Fruit fly (Drosophila melanogaster): ENCODE results near the gene ND-ACP.

Gene ND-ACP

DNA sequence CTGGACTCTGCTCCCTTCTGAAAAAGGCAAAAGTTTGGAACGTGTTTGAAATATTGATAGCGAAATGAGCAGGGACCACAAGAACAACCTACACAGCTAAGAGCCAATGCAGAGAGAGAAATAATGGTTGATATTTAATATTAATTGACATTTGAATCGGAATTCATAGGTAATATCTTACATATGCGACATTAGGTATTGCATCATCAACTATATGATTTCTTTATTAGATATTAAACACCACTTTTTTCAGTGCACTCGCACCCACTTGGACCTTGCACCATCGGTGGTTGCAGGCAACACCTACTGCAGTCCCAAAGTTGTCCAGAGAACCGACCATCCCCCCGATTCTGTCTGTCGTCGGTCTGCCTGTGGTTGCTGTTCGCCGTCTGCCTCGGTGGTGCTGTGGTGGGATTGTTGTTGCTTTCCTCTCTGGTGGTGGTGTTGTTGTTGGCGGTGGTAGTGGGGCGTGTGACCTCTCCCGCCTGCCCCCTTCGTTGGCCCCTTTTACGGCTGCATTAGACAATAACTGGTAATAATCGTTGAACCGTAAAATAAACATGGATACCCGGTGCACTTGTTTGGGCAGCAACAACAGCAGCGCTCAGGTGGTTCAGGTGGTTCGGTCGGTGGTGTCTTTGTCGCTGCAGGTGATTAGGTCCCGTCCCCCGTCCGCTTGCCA, 49.3 kb downstream of the ND-ACP start (continued):
- TF ChIP-seq wdn (GFP tag; IDR thresholded peaks at IDR 0.05): no peak
- TF ChIP-seq Hr39 (optimal IDR thresholded peaks at IDR 0.05): no peak
- no peak for TF ChIP-seq Fer2 (tag; optimal IDR thresholded peaks at IDR 0.05)
- TF ChIP-seq CG15479 (GFP tag; optimal IDR thresholded peaks at IDR 0.05): no peak
- peak; percentile 39; the same call in 1 of the 2 replicates for TF ChIP-seq CG8765 (GFP tag; IDR thresholded peaks at IDR 0.05)
- 0 out of 2 replicates have a peak, but pooled peaks have one; percentile 14 for TF ChIP-seq danr (GFP tag; IDR thresholded peaks at IDR 0.05)
- TF ChIP-seq CG15073 (GFP tag; optimal IDR thresholded peaks at IDR 0.05): no peak
- no peak for TF ChIP-seq Fer1 (GFP tag; optimal IDR thresholded peaks at IDR 0.05)
- TF ChIP-seq mirr (GFP tag; optimal IDR thresholded peaks at IDR 0.05): no peak
- no peak for TF ChIP-seq Lpt (GFP tag; optimal IDR thresholded peaks at IDR 0.05)
- TF ChIP-seq pzg (GFP tag; optimal IDR thresholded peaks at IDR 0.05): no peak
- no peak for TF ChIP-seq cato (GFP tag; optimal IDR thresholded peaks at IDR 0.05; ENCODE audit: borderline replicate concordance)
- TF ChIP-seq gce (GFP tag; IDR thresholded peaks at IDR 0.05): 0 out of 3 replicates have a peak, but pooled peaks have one; percentile 13
- TF ChIP-seq CG17328 (GFP tag; IDR thresholded peaks at IDR 0.05): peak; percentile 80
- TF ChIP-seq fd64A (GFP tag; optimal IDR thresholded peaks at IDR 0.05): no peak
- TF ChIP-seq CG32772 (GFP tag; IDR thresholded peaks at IDR 0.05): peak; percentile 61
- no peak for TF ChIP-seq Vsx1 (GFP tag; optimal IDR thresholded peaks at IDR 0.05)
- TF ChIP-seq stc (GFP tag; IDR thresholded peaks at IDR 0.05): peak; percentile 65; the same call in 1 of the 2 replicates
- TF ChIP-seq CTCF (GFP tag; optimal IDR thresholded peaks at IDR 0.05): no peak
- TF ChIP-seq hbn (GFP tag; IDR thresholded peaks at IDR 0.05; ENCODE audit: partially characterized antibody): no peak
- TF ChIP-seq Deaf1 (tag; optimal IDR thresholded peaks at IDR 0.05): no peak
- TF ChIP-seq kay (GFP tag; optimal IDR thresholded peaks at IDR 0.05): no peak
- peak; percentile 55 for TF ChIP-seq D19A (tag; optimal IDR thresholded peaks at IDR 0.05)
- peak; percentile 48 for TF ChIP-seq NC2β (GFP tag; optimal IDR thresholded peaks at IDR 0.05)
- no peak for TF ChIP-seq CG6854 (GFP tag; optimal IDR thresholded peaks at IDR 0.05)
- TF ChIP-seq CG12236 (GFP tag; optimal IDR thresholded peaks at IDR 0.05): no peak
- TF ChIP-seq Pdp1 (GFP tag; optimal IDR thresholded peaks at IDR 0.05): peak; percentile 26 to 39
- peak in 1 of 2 experiments; percentile 56 for TF ChIP-seq Hr51 (GFP tag; optimal IDR thresholded peaks at IDR 0.05)
- no peak for TF ChIP-seq CG14965 (GFP tag; optimal IDR thresholded peaks at IDR 0.05; ENCODE audit: borderline replicate concordance)
- TF ChIP-seq odd (GFP tag; optimal IDR thresholded peaks at IDR 0.05): peak; percentile 17
- peak; percentile 56 for TF ChIP-seq CG17385 (GFP tag; optimal IDR thresholded peaks at IDR 0.05)
- TF ChIP-seq trh (GFP tag; optimal IDR thresholded peaks at IDR 0.05): no peak
- peak; percentile 22 to 47 for TF ChIP-seq chif (GFP tag; optimal IDR thresholded peaks at IDR 0.05)
- TF ChIP-seq CG30431 (GFP tag; optimal IDR thresholded peaks at IDR 0.05): peak; percentile 56
- peak; percentile 60 for TF ChIP-seq CG11504 (tag; optimal IDR thresholded peaks at IDR 0.05)
- TF ChIP-seq fd102C (GFP tag; optimal IDR thresholded peaks at IDR 0.05): no peak
- TF ChIP-seq h (optimal IDR thresholded peaks at IDR 0.05): no peak
- TF ChIP-seq grn (GFP tag; optimal IDR thresholded peaks at IDR 0.05): no peak
- TF ChIP-seq CG32767 (GFP tag; IDR thresholded peaks at IDR 0.05): peak; percentile 53; the same call in 1 of the 2 replicates
- peak; percentile 3 for TF ChIP-seq fd3F (GFP tag; optimal IDR thresholded peaks at IDR 0.05)
- TF ChIP-seq CG1792 (GFP tag; optimal IDR thresholded peaks at IDR 0.05): no peak
- TF ChIP-seq pros (GFP tag; optimal IDR thresholded peaks at IDR 0.05): no peak
- TF ChIP-seq CG9797 (GFP tag; optimal IDR thresholded peaks at IDR 0.05): no peak
- TF ChIP-seq Trl (optimal IDR thresholded peaks at IDR 0.05): no peak
- TF ChIP-seq Trl (GFP tag; optimal IDR thresholded peaks at IDR 0.05): no peak
- no peak for TF ChIP-seq CG3163 (GFP tag; optimal IDR thresholded peaks at IDR 0.05)
- peak; percentile 94 for TF ChIP-seq sens (GFP tag)
- TF ChIP-seq Spps (tag; optimal IDR thresholded peaks at IDR 0.05): peak; percentile 60
- peak; percentile 26 for TF ChIP-seq CG9437 (GFP tag; optimal IDR thresholded peaks at IDR 0.05)
- peak; percentile 57 for TF ChIP-seq ewg (GFP tag; optimal IDR thresholded peaks at IDR 0.05)
- peak; percentile 24; the same call in 1 of the 2 replicates for TF ChIP-seq CG14014 (GFP tag; IDR thresholded peaks at IDR 0.05)
